Worm (Caenorhabditis elegans): Measurements from ENCODE around the gene algn-11.

ce11 chrIII:7310662-7311340, 20.4 kb upstream of the algn-11 start, which contains the start of the genes F56C9.6 and F56C9.3:
- TF ChIP-seq tab-1 (GFP tag; IDR thresholded peaks at IDR 0.05): no peak
- no peak for TF ChIP-seq T22C8.4 (GFP tag; IDR thresholded peaks at IDR 0.05)
- no peak for TF ChIP-seq ztf-29 (GFP tag; IDR thresholded peaks at IDR 0.05)
- no peak for TF ChIP-seq flt-1 (GFP tag; IDR thresholded peaks at IDR 0.05)
- TF ChIP-seq med-1 (GFP tag; optimal IDR thresholded peaks at IDR 0.05; ENCODE audit: insufficient read depth): no peak
